Worm (Caenorhabditis elegans) whole organism, late embryonic: Measurements from ENCODE around the gene F49E12.8.

Experiments
- F13H6.1 ChIP-seq: sonication (generic microtip); optimal IDR thresholded peaks from 2 replicates; lab custom pipeline; 2016; ENCODE audit warnings: missing genetic modification characterization, missing compliant biosample characterization
- K02D7.2 ChIP-seq: sonication (generic microtip); optimal IDR thresholded peaks from 2 replicates; lab custom pipeline; 2017; ENCODE audit warnings: mild to moderate bottlenecking, missing genetic modification characterization, missing compliant biosample characterization
- ama-1 ChIP-seq: fragments of 150-350 bp; optimal IDR thresholded peaks from 2 replicates; lab custom pipeline; 2014
- fkh-10 ChIP-seq: fragments of 150-350 bp; optimal IDR thresholded peaks from 2 replicates; lab custom pipeline; 2014; ENCODE audit warnings: missing biosample characterization, missing genetic modification reagents, missing genetic modification characterization
- lin-11 ChIP-seq: fragments of 200-800 bp; sonication (Bioruptor generic); optimal IDR thresholded peaks from 2 replicates; lab custom pipeline; 2018; ENCODE audit warnings: mild to moderate bottlenecking, missing genetic modification characterization, missing compliant biosample characterization
- nhr-11 ChIP-seq: fragments of 150-350 bp; optimal IDR thresholded peaks from 2 replicates; lab custom pipeline; 2014; ENCODE audit warnings: missing biosample characterization, missing genetic modification characterization
- nhr-232 ChIP-seq: sonication (generic microtip); optimal IDR thresholded peaks from 2 replicates; lab custom pipeline; 2016; ENCODE audit warnings: missing genetic modification characterization, missing compliant biosample characterization
- pax-1 ChIP-seq: fragments of 150-350 bp; optimal IDR thresholded peaks from 2 replicates; lab custom pipeline; 2014; ENCODE audit warnings: missing biosample characterization, missing genetic modification characterization
- unc-42 ChIP-seq: sonication (generic microtip); optimal IDR thresholded peaks from 2 replicates; lab custom pipeline; 2016; ENCODE audit warnings: missing genotype, missing genetic modification characterization, missing compliant biosample characterization
- unc-55 ChIP-seq: sonication (generic microtip); optimal IDR thresholded peaks from 2 replicates; lab custom pipeline; 2017; ENCODE audit warnings: missing biosample characterization, missing genetic modification reagents, missing genetic modification characterization
- zip-5 ChIP-seq: sonication (generic microtip); optimal IDR thresholded peaks from 2 replicates; lab custom pipeline; 2016; ENCODE audit warnings: missing genetic modification characterization, missing compliant biosample characterization
- ztf-16 ChIP-seq: sonication (generic microtip); optimal IDR thresholded peaks from 2 replicates; lab custom pipeline; 2017; ENCODE audit warnings: missing genetic modification characterization, missing compliant biosample characterization

DNA sequence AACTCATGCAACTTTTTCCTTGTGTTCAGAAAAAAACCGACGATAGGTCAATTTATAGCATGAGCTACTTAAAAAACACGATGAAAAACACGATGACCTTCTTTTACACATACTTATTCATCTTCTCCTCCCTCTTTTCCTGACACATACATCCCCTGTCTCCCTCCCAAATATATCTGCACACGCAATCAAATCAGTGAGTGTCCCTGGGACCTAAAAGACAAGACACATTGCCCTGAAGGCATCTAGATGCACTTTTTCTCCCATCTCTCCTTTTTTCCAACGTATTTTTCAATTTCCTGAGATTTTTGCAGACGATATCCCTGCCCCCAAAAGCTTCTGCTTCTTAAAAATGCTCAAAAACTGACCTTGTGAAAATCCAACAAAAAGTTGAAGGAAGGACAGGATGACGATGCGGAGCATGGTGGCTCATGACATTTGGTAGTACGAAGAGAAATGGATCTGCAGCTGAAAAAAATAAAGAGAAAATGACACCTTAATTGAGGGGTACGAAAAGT lies 39.8 kb downstream of the F49E12.8 start, which contains the start of gene C26D10.6:
- no peak for TF ChIP-seq K02D7.2 (tag; lab: Kevin White, UChicago)
- TF ChIP-seq pax-1 (tag; lab: Kevin White, UChicago): no peak
- no peak for TF ChIP-seq fkh-10
- no peak for TF ChIP-seq nhr-232 (tag; lab: Kevin White, UChicago)
- no peak for TF ChIP-seq nhr-11 (tag; lab: Kevin White, UChicago)
- TF ChIP-seq unc-42: peak; percentile 69
- no peak for TF ChIP-seq lin-11 (tag; lab: Kevin White, UChicago)
- no peak for TF ChIP-seq unc-55
- no peak for TF ChIP-seq zip-5
- TF ChIP-seq ztf-16 (tag; lab: Kevin White, UChicago): no peak
- no peak for TF ChIP-seq ama-1 (lab: Kevin White, UChicago)
- no peak for TF ChIP-seq F13H6.1 (tag; lab: Kevin White, UChicago)
